Fruit fly (Drosophila melanogaster) whole organism, wandering third instar larva: ENCODE data around the gene Sur.

Experiments
- Abd-B ChIP-seq: fragments of >200 bp; optimal IDR thresholded peaks from 2 replicates; lab custom pipeline; 2017; ENCODE audit warnings: missing biosample characterization, missing genetic modification characterization
- CG32264 ChIP-seq: fragments of 200-800 bp; sonication (Bioruptor generic); optimal IDR thresholded peaks from 2 replicates; lab custom pipeline; 2016; ENCODE audit warnings: missing biosample characterization, missing genetic modification characterization
- CG9705 ChIP-seq: fragments of 200-800 bp; sonication (Bioruptor generic); optimal IDR thresholded peaks from 2 replicates; lab custom pipeline; 2018; ENCODE audit warnings: missing biosample characterization, mild to moderate bottlenecking, missing genetic modification characterization
- CrebA ChIP-seq: fragments of 200-800 bp; sonication (Bioruptor generic); optimal IDR thresholded peaks from 2 replicates; lab custom pipeline; 2016; ENCODE audit warnings: missing biosample characterization, mild to moderate bottlenecking, missing genetic modification characterization, borderline replicate concordance
- Dif ChIP-seq: fragments of 200-275, 200-300 bp; sonication (Bioruptor generic); optimal IDR thresholded peaks from 2 replicates; lab custom pipeline; 2018; ENCODE audit warnings: missing biosample characterization, missing genetic modification characterization; ENCODE audit not compliant: partially characterized antibody
- GATAd ChIP-seq: sonication (Bioruptor generic); optimal IDR thresholded peaks from 2 replicates; lab custom pipeline; 2016; ENCODE audit warnings: missing biosample characterization, missing genetic modification characterization
- HLH106 ChIP-seq: fragments of 200-800 bp; optimal IDR thresholded peaks from 3 replicates; lab custom pipeline; 2019; ENCODE audit warnings: missing biosample characterization, mild to moderate bottlenecking, missing genetic modification characterization, moderate library complexity
- Hnf4 ChIP-seq: fragments of 200-800 bp; sonication (Bioruptor generic); optimal IDR thresholded peaks from 2 replicates; lab custom pipeline; 2016; ENCODE audit warnings: missing biosample characterization, mild to moderate bottlenecking, missing genetic modification characterization
- Hr78 ChIP-seq: fragments of >200 bp; optimal IDR thresholded peaks from 2 replicates; lab custom pipeline; 2017; ENCODE audit warnings: missing biosample characterization, missing genetic modification characterization
- Hr83 ChIP-seq: fragments of 200-300 bp; sonication (Bioruptor generic); optimal IDR thresholded peaks from 2 replicates; lab custom pipeline; 2016; ENCODE audit warnings: missing biosample characterization, mild to moderate bottlenecking, missing genetic modification characterization, moderate library complexity; ENCODE audit not compliant: poor library complexity, severe bottlenecking
- Jra ChIP-seq: sonication (Bioruptor generic); optimal IDR thresholded peaks from 2 replicates; lab custom pipeline; 2016; ENCODE audit warnings: missing biosample characterization, missing genetic modification characterization
- N ChIP-seq: fragments of >200 bp; optimal IDR thresholded peaks from 2 replicates; lab custom pipeline; 2018; ENCODE audit warnings: missing biosample characterization, missing external identifiers, missing genetic modification characterization
- Rel ChIP-seq, 2 experiments: fragments of 200-800 bp; sonication (Bioruptor generic) in 1 of 2; optimal IDR thresholded peaks; 2 replicates in 1 of 2; 3 replicates in 1 of 2; lab custom pipeline; 2016 to 2019; ENCODE audit warnings: mild to moderate bottlenecking in 2 of 2, missing biosample characterization in 2 of 2, missing genetic modification characterization in 2 of 2, moderate library complexity in 1 of 2
- Sp1 ChIP-seq: fragments of 200-800 bp; sonication (Bioruptor generic); optimal IDR thresholded peaks from 3 replicates; lab custom pipeline; 2019; ENCODE audit warnings: missing biosample characterization, mild to moderate bottlenecking, missing genetic modification characterization, moderate library complexity
- Vsx2 ChIP-seq: fragments of 200-300, 225-300 bp; sonication (Bioruptor generic); optimal IDR thresholded peaks from 2 replicates; lab custom pipeline; 2018; ENCODE audit warnings: missing biosample characterization, missing genetic modification characterization; ENCODE audit not compliant: partially characterized antibody
- br ChIP-seq: fragments of 200-800 bp; sonication (Bioruptor generic); optimal IDR thresholded peaks from 2 replicates; lab custom pipeline; 2016; ENCODE audit warnings: missing biosample characterization, missing genetic modification characterization
- dl ChIP-seq, 2 experiments: fragments of 175-275, 200-275 bp in 1 of 2; fragments of 200-275 bp in 1 of 2; sonication (Bioruptor generic); optimal IDR thresholded peaks; lab custom pipeline; 2018; ENCODE audit warnings: mild to moderate bottlenecking in 2 of 2, missing biosample characterization in 2 of 2, missing genetic modification characterization in 2 of 2, moderate library complexity in 2 of 2; ENCODE audit not compliant: partially characterized antibody in 2 of 2, insufficient read depth in 1 of 2
- dmrt93B ChIP-seq: fragments of 200-800 bp; sonication (Bioruptor generic); optimal IDR thresholded peaks from 2 replicates; lab custom pipeline; 2018; ENCODE audit warnings: missing biosample characterization, mild to moderate bottlenecking, missing genetic modification characterization
- dsf ChIP-seq: sonication (Bioruptor generic); optimal IDR thresholded peaks from 2 replicates; lab custom pipeline; 2016; ENCODE audit warnings: missing biosample characterization, missing genetic modification characterization, borderline replicate concordance
- ey ChIP-seq: fragments of 200-800 bp; sonication (Bioruptor generic); optimal IDR thresholded peaks from 2 replicates; lab custom pipeline; 2016; ENCODE audit warnings: missing biosample characterization, missing genetic modification characterization
- foxo ChIP-seq, 2 experiments: fragments of 200-800 bp; sonication (Bioruptor generic); optimal IDR thresholded peaks; 2 replicates in 1 of 2; 3 replicates in 1 of 2; lab custom pipeline; 2016 to 2017; ENCODE audit warnings: missing biosample characterization in 2 of 2, missing genetic modification characterization in 2 of 2
- fru ChIP-seq: fragments of 200-800 bp; sonication (Bioruptor generic); optimal IDR thresholded peaks from 3 replicates; lab custom pipeline; 2016; ENCODE audit warnings: missing biosample characterization, mild to moderate bottlenecking, missing genetic modification characterization
- lola ChIP-seq: fragments of >200 bp; optimal IDR thresholded peaks from 2 replicates; lab custom pipeline; 2017; ENCODE audit warnings: missing biosample characterization, missing genetic modification characterization
- pan ChIP-seq: fragments of >200 bp; optimal IDR thresholded peaks from 2 replicates; lab custom pipeline; 2017
- psq ChIP-seq: fragments of 200-800 bp; sonication (Bioruptor generic); optimal IDR thresholded peaks from 3 replicates; lab custom pipeline; 2017; ENCODE audit warnings: missing biosample characterization, mild to moderate bottlenecking, missing genetic modification characterization, moderate library complexity
- rgr ChIP-seq: fragments of 200-800 bp; sonication (Bioruptor generic); optimal IDR thresholded peaks from 3 replicates; lab custom pipeline; 2016; ENCODE audit warnings: missing biosample characterization, mild to moderate bottlenecking, missing genetic modification characterization
- sage ChIP-seq: fragments of 200-800 bp; sonication (Bioruptor generic); optimal IDR thresholded peaks from 2 replicates; lab custom pipeline; 2016; ENCODE audit warnings: missing biosample characterization, mild to moderate bottlenecking, missing genetic modification characterization
- sv ChIP-seq: fragments of 200-800 bp; sonication (Bioruptor generic); optimal IDR thresholded peaks from 3 replicates; lab custom pipeline; 2016; ENCODE audit warnings: missing biosample characterization, missing genetic modification characterization
- usp ChIP-seq: fragments of >200 bp; optimal IDR thresholded peaks from 2 replicates; lab custom pipeline; 2017; ENCODE audit warnings: missing biosample characterization, missing genetic modification characterization
- woc ChIP-seq: sonication (Bioruptor generic); optimal IDR thresholded peaks from 2 replicates; lab custom pipeline; 2016; ENCODE audit warnings: missing biosample characterization, mild to moderate bottlenecking, missing genetic modification characterization

Gene Sur

dm6 chr2L:10191396-10191795, 7.5 kb downstream of the Sur start, which contains the start of gene Fum4:
Fum4 (minus strand) TSS chr2L:10191496.
- TF ChIP-seq dmrt93B (GFP tag; lab: Kevin White, UChicago) (no peak), dsf (GFP tag; lab: Kevin White, UChicago) (no peak), lola (no peak), ey (GFP tag; lab: Kevin White, UChicago) (no peak), usp (GFP tag; lab: Kevin White, UChicago) (no peak), dl (GFP tag; optimal IDR thresholded peaks at IDR 0.05; lab: Kevin White, UChicago; ENCODE audit: insufficient read depth in 1 of 2, partially characterized antibody in 2 of 2) (no peak), foxo (GFP tag; optimal IDR thresholded peaks at IDR 0.05; lab: Kevin White, UChicago) (no peak), woc (GFP tag; lab: Kevin White, UChicago) (no peak), Jra (GFP tag; lab: Kevin White, UChicago) (no peak), rgr (GFP tag; lab: Kevin White, UChicago) (no peak), sage (GFP tag; lab: Kevin White, UChicago) (no peak), CrebA (GFP tag; lab: Kevin White, UChicago) (no peak), HLH106 (tag; lab: Kevin White, UChicago) (no peak), Abd-B (GFP tag; lab: Kevin White, UChicago) (no peak)

dm6 chr2L:10180182-10180779, 18.6 kb downstream of the Sur start, which contains the start of gene CG44153:
CG44153 (minus strand) TSS chr2L:10180256.
- TF ChIP-seq br (no peak), sv (no peak), Hr83 (GFP tag; lab: Kevin White, UChicago) (no peak), CrebA (GFP tag; lab: Kevin White, UChicago) (no peak), pan (lab: Kevin White, UChicago) (no peak), lola (no peak), rgr (GFP tag; lab: Kevin White, UChicago) (no peak), ey (GFP tag; lab: Kevin White, UChicago) (no peak), psq (no peak), CG32264 (GFP tag; lab: Kevin White, UChicago) (no peak), Dif (GFP tag; lab: Kevin White, UChicago) (no peak), Sp1 (no peak), woc (GFP tag; lab: Kevin White, UChicago) (no peak), GATAd (GFP tag; lab: Kevin White, UChicago) (no peak), Hnf4 (no peak), Jra (GFP tag; lab: Kevin White, UChicago) (no peak), fru (no peak)
- TF ChIP-seq, all 38 proteins: peak for 0

- TF ChIP-seq pan (lab: Kevin White, UChicago) (no peak), HLH106 (tag; lab: Kevin White, UChicago) (no peak), CrebA (GFP tag; lab: Kevin White, UChicago) (no peak), br (no peak), fru (no peak), dmrt93B (GFP tag; lab: Kevin White, UChicago) (no peak)
Measured at dm6 chr2L:10172402-10172801, 26.5 kb downstream of the Sur start, which contains the start of gene CG13137. CG13137 (plus strand) TSS chr2L:10172702.

dm6 chr2L:10154395-10154794, 44.5 kb downstream of the Sur start:
- TF ChIP-seq dsf (GFP tag; lab: Kevin White, UChicago) (no peak), sv (no peak), Vsx2 (no peak), Jra (GFP tag; lab: Kevin White, UChicago) (no peak), lola (no peak), N (no peak), Dif (GFP tag; lab: Kevin White, UChicago) (no peak), Rel (GFP tag; optimal IDR thresholded peaks at IDR 0.05; lab: Kevin White, UChicago) (no peak), Rel (tag; optimal IDR thresholded peaks at IDR 0.05; lab: Kevin White, UChicago) (no peak), Hr78 (GFP tag; lab: Kevin White, UChicago) (no peak), CG9705 (no peak), CG32264 (GFP tag; lab: Kevin White, UChicago) (no peak)
- TF ChIP-seq, all 38 proteins: peak for 0
